Worm (Caenorhabditis elegans): ENCODE data around the gene sre-43.

The sre-43 gene

ce11 chrII:13982247-13982646 is 13.4 kb upstream of the sre-43 start:
- TF ChIP-seq ztf-29 (GFP tag; IDR thresholded peaks at IDR 0.05) = no peak
- no peak for TF ChIP-seq ztf-23 (GFP tag; IDR thresholded peaks at IDR 0.05)
- no peak for TF ChIP-seq T22C8.4 (GFP tag; IDR thresholded peaks at IDR 0.05)
- no peak for TF ChIP-seq tab-1 (GFP tag; IDR thresholded peaks at IDR 0.05)
- TF ChIP-seq flt-1 (GFP tag; IDR thresholded peaks at IDR 0.05) = no peak
- TF ChIP-seq klf-2 (GFP tag; conservative IDR thresholded peaks at IDR 0.05) = no peak
- no peak for TF ChIP-seq med-1 (GFP tag; optimal IDR thresholded peaks at IDR 0.05; ENCODE audit: insufficient read depth)
- TF ChIP-seq ref-1 (GFP tag; conservative IDR thresholded peaks at IDR 0.05) = no peak
- no peak for TF ChIP-seq cog-1 (tag; optimal IDR thresholded peaks at IDR 0.05)

- no peak for TF ChIP-seq cog-1 (tag; optimal IDR thresholded peaks at IDR 0.05)
- TF ChIP-seq ztf-23 (GFP tag; IDR thresholded peaks at IDR 0.05) = no peak
- no peak for TF ChIP-seq T22C8.4 (GFP tag; IDR thresholded peaks at IDR 0.05)
- no peak for TF ChIP-seq klf-2 (GFP tag; conservative IDR thresholded peaks at IDR 0.05)
- TF ChIP-seq tab-1 (GFP tag; IDR thresholded peaks at IDR 0.05) = no peak
- no peak for TF ChIP-seq ref-1 (GFP tag; conservative IDR thresholded peaks at IDR 0.05)
- TF ChIP-seq ztf-29 (GFP tag; IDR thresholded peaks at IDR 0.05) = no peak
- no peak for TF ChIP-seq med-1 (GFP tag; optimal IDR thresholded peaks at IDR 0.05; ENCODE audit: insufficient read depth)
Measured at ce11 chrII:13981819-13982218, 12.9 kb upstream of the sre-43 start.

ce11 chrII:13981097-13981496 is 12.2 kb upstream of the sre-43 start, which contains the start of gene Y39G8B.9:
Gene Y39G8B.9, plus strand, starts transcription at chrII:13981365.
- TF ChIP-seq flt-1 (GFP tag; IDR thresholded peaks at IDR 0.05) (no peak), cog-1 (tag; optimal IDR thresholded peaks at IDR 0.05) (no peak), ztf-23 (GFP tag; IDR thresholded peaks at IDR 0.05) (no peak), tab-1 (GFP tag; IDR thresholded peaks at IDR 0.05) (no peak)

ce11 chrII:13979833-13980513 is 11.1 kb upstream of the sre-43 start, which contains the start of gene sre-48:
Gene sre-48, minus strand, starts transcription at chrII:13979883.
- no peak for TF ChIP-seq ztf-23 (GFP tag; IDR thresholded peaks at IDR 0.05)
- TF ChIP-seq flt-1 (GFP tag; IDR thresholded peaks at IDR 0.05) = no peak
- TF ChIP-seq klf-2 (GFP tag; conservative IDR thresholded peaks at IDR 0.05) = no peak
- TF ChIP-seq med-1 (GFP tag; optimal IDR thresholded peaks at IDR 0.05; ENCODE audit: insufficient read depth) = no peak
- no peak for TF ChIP-seq tab-1 (GFP tag; IDR thresholded peaks at IDR 0.05)
- TF ChIP-seq ztf-29 (GFP tag; IDR thresholded peaks at IDR 0.05) = no peak
- no peak for TF ChIP-seq cog-1 (tag; optimal IDR thresholded peaks at IDR 0.05)
- TF ChIP-seq ref-1 (GFP tag; conservative IDR thresholded peaks at IDR 0.05) = no peak
- no peak for TF ChIP-seq T22C8.4 (GFP tag; IDR thresholded peaks at IDR 0.05)

- TF ChIP-seq ztf-23 (GFP tag; IDR thresholded peaks at IDR 0.05) (no peak), ref-1 (GFP tag; conservative IDR thresholded peaks at IDR 0.05) (no peak), tab-1 (GFP tag; IDR thresholded peaks at IDR 0.05) (no peak), cog-1 (tag; optimal IDR thresholded peaks at IDR 0.05) (no peak), med-1 (GFP tag; optimal IDR thresholded peaks at IDR 0.05; ENCODE audit: insufficient read depth) (no peak), flt-1 (GFP tag; IDR thresholded peaks at IDR 0.05) (no peak), T22C8.4 (GFP tag; IDR thresholded peaks at IDR 0.05) (no peak), ztf-29 (GFP tag; IDR thresholded peaks at IDR 0.05) (no peak), klf-2 (GFP tag; conservative IDR thresholded peaks at IDR 0.05) (no peak)
Measured at ce11 chrII:13977701-13978100, 8.8 kb upstream of the sre-43 start.

ce11 chrII:13976161-13976560 is 7.3 kb upstream of the sre-43 start, which contains the start of gene Y39G8B.2:
Gene Y39G8B.2, minus strand, starts transcription at chrII:13976221.
- TF ChIP-seq tab-1 (GFP tag; IDR thresholded peaks at IDR 0.05) (peak; percentile 71; the same call in 1 of the 2 replicates), ztf-23 (GFP tag; IDR thresholded peaks at IDR 0.05) (peak; percentile 83), cog-1 (tag; optimal IDR thresholded peaks at IDR 0.05) (peak; percentile 74), ztf-29 (GFP tag; IDR thresholded peaks at IDR 0.05) (peak; percentile 52; the same call in 1 of the 2 replicates), med-1 (GFP tag; optimal IDR thresholded peaks at IDR 0.05; ENCODE audit: insufficient read depth) (no peak), flt-1 (GFP tag; IDR thresholded peaks at IDR 0.05) (peak; percentile 76), ref-1 (GFP tag; conservative IDR thresholded peaks at IDR 0.05) (no peak), klf-2 (GFP tag; conservative IDR thresholded peaks at IDR 0.05) (0 out of 2 replicates have a peak, but pooled peaks have one; percentile 41)

- TF ChIP-seq ref-1 (GFP tag; conservative IDR thresholded peaks at IDR 0.05) (no peak), ztf-29 (GFP tag; IDR thresholded peaks at IDR 0.05) (peak; percentile 74; the same call in 1 of the 2 replicates)
Measured at ce11 chrII:13974136-13974535, 5.3 kb upstream of the sre-43 start.

- TF ChIP-seq flt-1 (GFP tag; IDR thresholded peaks at IDR 0.05) (no peak), med-1 (GFP tag; optimal IDR thresholded peaks at IDR 0.05; ENCODE audit: insufficient read depth) (no peak), tab-1 (GFP tag; IDR thresholded peaks at IDR 0.05) (no peak), ztf-23 (GFP tag; IDR thresholded peaks at IDR 0.05) (no peak)
Measured at ce11 chrII:13973514-13973913, 4.6 kb upstream of the sre-43 start, which contains the start of gene Y39G8B.1. Gene Y39G8B.1, minus strand, starts transcription at chrII:13973812.

ce11 chrII:13972199-13972598 is 3.3 kb upstream of the sre-43 start:
- TF ChIP-seq klf-2 (GFP tag; conservative IDR thresholded peaks at IDR 0.05) (no peak), ref-1 (GFP tag; conservative IDR thresholded peaks at IDR 0.05) (no peak), med-1 (GFP tag; optimal IDR thresholded peaks at IDR 0.05; ENCODE audit: insufficient read depth) (no peak), ztf-23 (GFP tag; IDR thresholded peaks at IDR 0.05) (no peak), ztf-29 (GFP tag; IDR thresholded peaks at IDR 0.05) (no peak), cog-1 (tag; optimal IDR thresholded peaks at IDR 0.05) (no peak), flt-1 (GFP tag; IDR thresholded peaks at IDR 0.05) (no peak), tab-1 (GFP tag; IDR thresholded peaks at IDR 0.05) (no peak), T22C8.4 (GFP tag; IDR thresholded peaks at IDR 0.05) (no peak)

- TF ChIP-seq ref-1 (GFP tag; conservative IDR thresholded peaks at IDR 0.05) = no peak
- TF ChIP-seq ztf-23 (GFP tag; IDR thresholded peaks at IDR 0.05) = no peak
- no peak for TF ChIP-seq med-1 (GFP tag; optimal IDR thresholded peaks at IDR 0.05; ENCODE audit: insufficient read depth)
- TF ChIP-seq flt-1 (GFP tag; IDR thresholded peaks at IDR 0.05) = no peak
- TF ChIP-seq tab-1 (GFP tag; IDR thresholded peaks at IDR 0.05) = no peak
- TF ChIP-seq T22C8.4 (GFP tag; IDR thresholded peaks at IDR 0.05) = no peak
- TF ChIP-seq cog-1 (tag; optimal IDR thresholded peaks at IDR 0.05) = no peak
- no peak for TF ChIP-seq ztf-29 (GFP tag; IDR thresholded peaks at IDR 0.05)
- no peak for TF ChIP-seq klf-2 (GFP tag; conservative IDR thresholded peaks at IDR 0.05)
Measured at ce11 chrII:13966242-13966641, 2.6 kb downstream of the sre-43 start, which contains the start of gene W07G1.7. Gene W07G1.7, minus strand, starts transcription at chrII:13966342.
